Worm (Caenorhabditis elegans): ENCODE data around the gene clp-2.
"Not testable (repeated sequence)": the region's sequence is repeated elsewhere in the genome, so short reads cannot be mapped to it uniquely, and the experiment has no call there.

clp-2 gene

ce11 chrIII:4703932-4704454 is at the start of gene clp-2, which contains the start of gene mrpl-16:
Gene clp-2, minus strand, starts transcription at chrIII:4704025.
Gene mrpl-16, plus strand, starts transcription at chrIII:4704404.
- TF ChIP-seq pes-1 (GFP tag; IDR thresholded peaks at IDR 0.05): no peak
- TF ChIP-seq tbx-11 (GFP tag; IDR thresholded peaks at IDR 0.05): no peak
- no peak for TF ChIP-seq hmg-4 (GFP tag; optimal IDR thresholded peaks at IDR 0.05)
- no peak for TF ChIP-seq ceh-36 (tag; optimal IDR thresholded peaks at IDR 0.05)
- TF ChIP-seq hmbx-1 (tag; optimal IDR thresholded peaks at IDR 0.05): no peak
- no peak for TF ChIP-seq tra-4 (tag; optimal IDR thresholded peaks at IDR 0.05)

ce11 chrIII:4748666-4749065 is 44.8 kb upstream of the clp-2 start:
- TF ChIP-seq ceh-13 (GFP tag; optimal IDR thresholded peaks at IDR 0.05): no peak
- no peak for TF ChIP-seq tbx-11 (GFP tag; IDR thresholded peaks at IDR 0.05)
- no peak for TF ChIP-seq pes-1 (GFP tag; IDR thresholded peaks at IDR 0.05)

ce11 chrIII:4748109-4748508 is 44.3 kb upstream of the clp-2 start, which contains the start of gene col-89:
Gene col-89, plus strand, starts transcription at chrIII:4748127.
- TF ChIP-seq pes-1 (GFP tag; IDR thresholded peaks at IDR 0.05) (no peak), ceh-36 (tag; optimal IDR thresholded peaks at IDR 0.05) (no peak), ceh-13 (GFP tag; optimal IDR thresholded peaks at IDR 0.05) (no peak), flt-1 (GFP tag; IDR thresholded peaks at IDR 0.05) (no peak), sea-1 (GFP tag; conservative IDR thresholded peaks at IDR 0.05) (no peak), scrt-1 (GFP tag; IDR thresholded peaks at IDR 0.05) (no peak), hmg-4 (GFP tag; optimal IDR thresholded peaks at IDR 0.05) (no peak), F13C5.2 (tag; optimal IDR thresholded peaks at IDR 0.05) (no peak), hnd-1 (tag; optimal IDR thresholded peaks at IDR 0.05) (no peak)

- TF ChIP-seq ceh-13 (GFP tag; optimal IDR thresholded peaks at IDR 0.05) (no peak), scrt-1 (GFP tag; IDR thresholded peaks at IDR 0.05) (no peak), tbx-11 (GFP tag; IDR thresholded peaks at IDR 0.05) (no peak), F13C5.2 (tag; optimal IDR thresholded peaks at IDR 0.05) (no peak), hmg-4 (GFP tag; optimal IDR thresholded peaks at IDR 0.05) (no peak), tra-4 (tag; optimal IDR thresholded peaks at IDR 0.05) (no peak), pes-1 (GFP tag; IDR thresholded peaks at IDR 0.05) (no peak), ama-1 (optimal IDR thresholded peaks at IDR 0.05) (no peak), hmbx-1 (tag; optimal IDR thresholded peaks at IDR 0.05) (no peak), sea-1 (GFP tag; conservative IDR thresholded peaks at IDR 0.05) (no peak), flt-1 (GFP tag; IDR thresholded peaks at IDR 0.05) (no peak), ceh-36 (tag; optimal IDR thresholded peaks at IDR 0.05) (no peak), B0310.2 (tag; optimal IDR thresholded peaks at IDR 0.05) (no peak), tbx-37 (GFP tag; conservative IDR thresholded peaks at IDR 0.05) (no peak), ets-7 (tag; optimal IDR thresholded peaks at IDR 0.05) (no peak), aly-1 (tag; optimal IDR thresholded peaks at IDR 0.05) (no peak), hnd-1 (tag; optimal IDR thresholded peaks at IDR 0.05) (no peak)
Observed at ce11 chrIII:4745934-4746333, 42.1 kb upstream of the clp-2 start, which contains the start of gene F17C8.6. Gene F17C8.6, minus strand, starts transcription at chrIII:4746034.

ce11 chrIII:4742620-4743019 is 38.8 kb upstream of the clp-2 start, which contains the start of gene twk-6:
Gene twk-6, plus strand, starts transcription at chrIII:4742920.
- TF ChIP-seq F13C5.2 (tag; optimal IDR thresholded peaks at IDR 0.05); ceh-36 (tag; optimal IDR thresholded peaks at IDR 0.05); tbx-11 (GFP tag; IDR thresholded peaks at IDR 0.05): not testable (repeated sequence)

- TF ChIP-seq flt-1 (GFP tag; IDR thresholded peaks at IDR 0.05) (no peak), tbx-37 (GFP tag; conservative IDR thresholded peaks at IDR 0.05) (no peak), B0310.2 (tag; optimal IDR thresholded peaks at IDR 0.05) (no peak), sea-1 (GFP tag; conservative IDR thresholded peaks at IDR 0.05) (no peak), hnd-1 (tag; optimal IDR thresholded peaks at IDR 0.05) (no peak), ets-7 (tag; optimal IDR thresholded peaks at IDR 0.05) (no peak), hmbx-1 (tag; optimal IDR thresholded peaks at IDR 0.05) (no peak), ceh-13 (GFP tag; optimal IDR thresholded peaks at IDR 0.05) (no peak), tra-4 (tag; optimal IDR thresholded peaks at IDR 0.05) (no peak), aly-1 (tag; optimal IDR thresholded peaks at IDR 0.05) (no peak), scrt-1 (GFP tag; IDR thresholded peaks at IDR 0.05) (no peak), tbx-11 (GFP tag; IDR thresholded peaks at IDR 0.05) (no peak), hmg-4 (GFP tag; optimal IDR thresholded peaks at IDR 0.05) (no peak), pes-1 (GFP tag; IDR thresholded peaks at IDR 0.05) (no peak), F13C5.2 (tag; optimal IDR thresholded peaks at IDR 0.05) (no peak), ama-1 (optimal IDR thresholded peaks at IDR 0.05) (no peak), ceh-36 (tag; optimal IDR thresholded peaks at IDR 0.05) (no peak)
Observed at ce11 chrIII:4740820-4741219, 37.0 kb upstream of the clp-2 start.

- TF ChIP-seq hnd-1 (tag; optimal IDR thresholded peaks at IDR 0.05) (no peak), B0310.2 (tag; optimal IDR thresholded peaks at IDR 0.05) (no peak), scrt-1 (GFP tag; IDR thresholded peaks at IDR 0.05) (no peak), ceh-13 (GFP tag; optimal IDR thresholded peaks at IDR 0.05) (no peak), tra-4 (tag; optimal IDR thresholded peaks at IDR 0.05) (no peak), ets-7 (tag; optimal IDR thresholded peaks at IDR 0.05) (no peak), F13C5.2 (tag; optimal IDR thresholded peaks at IDR 0.05) (no peak), flt-1 (GFP tag; IDR thresholded peaks at IDR 0.05) (no peak)
Observed at ce11 chrIII:4739975-4740374, 36.1 kb upstream of the clp-2 start, which contains the start of gene ras-2. Gene ras-2, minus strand, starts transcription at chrIII:4740075.

ce11 chrIII:4735443-4735842 is 31.6 kb upstream of the clp-2 start, which contains the start of gene F17C8.7:
Gene F17C8.7, plus strand, starts transcription at chrIII:4735743.
- no peak for TF ChIP-seq hmbx-1 (tag; optimal IDR thresholded peaks at IDR 0.05)
- TF ChIP-seq ceh-36 (tag; optimal IDR thresholded peaks at IDR 0.05): no peak
- no peak for TF ChIP-seq ets-7 (tag; optimal IDR thresholded peaks at IDR 0.05)
- TF ChIP-seq pes-1 (GFP tag; IDR thresholded peaks at IDR 0.05): no peak
- TF ChIP-seq B0310.2 (tag; optimal IDR thresholded peaks at IDR 0.05): no peak
- TF ChIP-seq ama-1 (optimal IDR thresholded peaks at IDR 0.05): no peak
- TF ChIP-seq flt-1 (GFP tag; IDR thresholded peaks at IDR 0.05): no peak
- no peak for TF ChIP-seq tra-4 (tag; optimal IDR thresholded peaks at IDR 0.05)
- TF ChIP-seq hnd-1 (tag; optimal IDR thresholded peaks at IDR 0.05): no peak
- no peak for TF ChIP-seq hmg-4 (GFP tag; optimal IDR thresholded peaks at IDR 0.05)
- no peak for TF ChIP-seq tbx-11 (GFP tag; IDR thresholded peaks at IDR 0.05)
- TF ChIP-seq ceh-13 (GFP tag; optimal IDR thresholded peaks at IDR 0.05): no peak
- no peak for TF ChIP-seq tbx-37 (GFP tag; conservative IDR thresholded peaks at IDR 0.05)
- TF ChIP-seq scrt-1 (GFP tag; IDR thresholded peaks at IDR 0.05): no peak
- no peak for TF ChIP-seq aly-1 (tag; optimal IDR thresholded peaks at IDR 0.05)
